Fruit fly (Drosophila melanogaster) whole organism, embryonic: ENCODE results near the gene CG32681.

Experiments used
- CG10267 ChIP-seq: fragments of 200-800 bp; sonication (Bioruptor generic); optimal IDR thresholded peaks from 2 replicates; lab custom pipeline; 2018; ENCODE audit warnings: missing biosample characterization, mild to moderate bottlenecking, missing genetic modification characterization, moderate library complexity
- CG33213 ChIP-seq: fragments of 200-800 bp; sonication (Bioruptor generic); optimal IDR thresholded peaks from 3 replicates; lab custom pipeline; 2016; ENCODE audit warnings: missing biosample characterization, missing genetic modification characterization
- Hr51 ChIP-seq, 2 experiments: fragments of 200-800 bp; sonication (Bioruptor generic); optimal IDR thresholded peaks; 2 replicates in 1 of 2; 3 replicates in 1 of 2; lab custom pipeline; 2016 to 2018; ENCODE audit warnings: missing biosample characterization in 2 of 2, missing genetic modification characterization in 2 of 2, mild to moderate bottlenecking in 1 of 2, moderate library complexity in 1 of 2
- vfl ChIP-seq: fragments of 200-800 bp; sonication (Bioruptor generic); optimal IDR thresholded peaks from 2 replicates; lab custom pipeline; 2016; ENCODE audit warnings: missing biosample characterization, missing genetic modification characterization

dm6 chrX:10417129-10417528 is 36.0 kb upstream of the CG32681 start, which contains the start of gene RabX2:
- no peak for TF ChIP-seq CG10267 (tag; lab: Kevin White, UChicago)
- TF ChIP-seq CG33213 (GFP tag; lab: Kevin White, UChicago): no peak
- TF ChIP-seq Hr51 (GFP tag; optimal IDR thresholded peaks at IDR 0.05; lab: Kevin White, UChicago): no peak
- TF ChIP-seq vfl (GFP tag; lab: Kevin White, UChicago): no peak
